Fruit fly (Drosophila melanogaster) whole organism, embryonic: ENCODE data around the gene Ugt316A1.

ENCODE experiments used
- Abd-B ChIP-seq: fragments of 200-800 bp; sonication (Bioruptor generic); optimal IDR thresholded peaks from 2 replicates; lab custom pipeline; 2018; ENCODE audit warnings: missing biosample characterization, mild to moderate bottlenecking, missing genetic modification characterization, moderate library complexity
- Adf1 ChIP-seq: fragments of 200-800 bp; sonication (Bioruptor generic); IDR thresholded peaks from 2 replicates; pipeline ENCODE4 v1.3.6; 2022; ENCODE audit warnings: missing biosample characterization, missing genetic modification characterization
- CG10147 ChIP-seq: fragments of 200-800 bp; sonication (Bioruptor generic); optimal IDR thresholded peaks from 2 replicates; lab custom pipeline; 2019; ENCODE audit warnings: missing biosample characterization, mild to moderate bottlenecking, missing genetic modification characterization, moderate library complexity
- CG10979 ChIP-seq: fragments of 200-800 bp; sonication (Bioruptor generic); optimal IDR thresholded peaks from 2 replicates; lab custom pipeline; 2018; ENCODE audit warnings: missing biosample characterization, mild to moderate bottlenecking, missing genetic modification characterization, moderate library complexity
- CG12071 ChIP-seq: fragments of 200-800 bp; sonication (Bioruptor generic); optimal IDR thresholded peaks from 3 replicates; lab custom pipeline; 2018; ENCODE audit warnings: missing biosample characterization, mild to moderate bottlenecking, missing genetic modification characterization
- CG12236 ChIP-seq: fragments of 200-800 bp; sonication (Bioruptor generic); optimal IDR thresholded peaks from 2 replicates; lab custom pipeline; 2016; ENCODE audit warnings: missing biosample characterization, missing genetic modification characterization
- CG13424 ChIP-seq: fragments of 200-800 bp; sonication (Bioruptor generic); optimal IDR thresholded peaks from 2 replicates; lab custom pipeline; 2019; ENCODE audit warnings: missing biosample characterization, mild to moderate bottlenecking, missing genetic modification characterization, moderate library complexity
- CG14710 ChIP-seq: fragments of 200-800 bp; sonication (Bioruptor generic); optimal IDR thresholded peaks from 3 replicates; lab custom pipeline; 2019; ENCODE audit warnings: missing biosample characterization, mild to moderate bottlenecking, missing genetic modification characterization, moderate library complexity
- CG14860 ChIP-seq: fragments of 200-800 bp; sonication (Bioruptor generic); IDR thresholded peaks from 3 replicates; pipeline ENCODE4 v1.3.6; 2022; ENCODE audit warnings: missing biosample characterization, missing genetic modification characterization; ENCODE audit not compliant: partially characterized antibody
- CG17568 ChIP-seq: fragments of 200-800 bp; sonication (Bioruptor generic); optimal IDR thresholded peaks from 2 replicates; lab custom pipeline; 2018; ENCODE audit warnings: missing biosample characterization, mild to moderate bottlenecking, missing genetic modification characterization, moderate library complexity
- CG17802 ChIP-seq: fragments of 200-800 bp; sonication (Bioruptor generic); optimal IDR thresholded peaks from 2 replicates; lab custom pipeline; 2018; ENCODE audit warnings: missing biosample characterization, mild to moderate bottlenecking, missing genetic modification characterization, moderate library complexity
- CG1832 ChIP-seq: fragments of 200-800 bp; sonication (Bioruptor generic); optimal IDR thresholded peaks from 2 replicates; lab custom pipeline; 2017; ENCODE audit warnings: missing biosample characterization, mild to moderate bottlenecking, missing genetic modification characterization, inconsistent platforms
- CG18476 ChIP-seq: fragments of 200-800 bp; sonication (Bioruptor generic); optimal IDR thresholded peaks from 2 replicates; lab custom pipeline; 2016; ENCODE audit warnings: missing biosample characterization, mild to moderate bottlenecking, missing genetic modification characterization
- CG31224 ChIP-seq: fragments of 200-800 bp; sonication (Bioruptor generic); IDR thresholded peaks from 2 replicates; pipeline ENCODE4 v1.3.6; 2022; ENCODE audit warnings: missing biosample characterization, missing genetic modification characterization
- CG34422 ChIP-seq: fragments of 200-800 bp; sonication (Bioruptor generic); IDR thresholded peaks from 3 replicates; pipeline ENCODE4 v1.3.6; 2022; ENCODE audit warnings: missing biosample characterization, missing genetic modification characterization
- CG6854 ChIP-seq: fragments of 200-800 bp; sonication (Bioruptor generic); optimal IDR thresholded peaks from 3 replicates; lab custom pipeline; 2017; ENCODE audit warnings: missing biosample characterization, mild to moderate bottlenecking, missing genetic modification characterization
- CG7786 ChIP-seq: fragments of 200-800 bp; sonication (Bioruptor generic); optimal IDR thresholded peaks from 2 replicates; lab custom pipeline; 2016; ENCODE audit warnings: missing biosample characterization, missing genetic modification characterization
- CG8290 ChIP-seq, 3 experiments: fragments of 200-800 bp; sonication (Bioruptor generic); optimal IDR thresholded peaks; 2 replicates each; lab custom pipeline; 2016 to 2019; ENCODE audit warnings: missing biosample characterization in 3 of 3, missing genetic modification characterization in 3 of 3, mild to moderate bottlenecking in 2 of 3, moderate library complexity in 1 of 3
- CG8359 ChIP-seq: fragments of 200-800 bp; sonication (Bioruptor generic); optimal IDR thresholded peaks from 2 replicates; lab custom pipeline; 2017; ENCODE audit warnings: missing biosample characterization, mild to moderate bottlenecking, missing genetic modification characterization, borderline replicate concordance
- Camta ChIP-seq: fragments of 200-800 bp; sonication (Bioruptor generic); optimal IDR thresholded peaks from 2 replicates; lab custom pipeline; 2016; ENCODE audit warnings: missing biosample characterization, missing genetic modification characterization
- Dbx ChIP-seq: fragments of 200-800 bp; sonication (Bioruptor generic); IDR thresholded peaks from 3 replicates; pipeline ENCODE4 v1.3.6; 2022; ENCODE audit warnings: missing biosample characterization, missing genetic modification characterization
- Ets97D ChIP-seq: fragments of 200-800 bp; sonication (Bioruptor generic); optimal IDR thresholded peaks from 3 replicates; lab custom pipeline; 2016; ENCODE audit warnings: missing biosample characterization, missing genetic modification characterization
- HLH54F ChIP-seq: fragments of 200-800 bp; sonication (Bioruptor generic); optimal IDR thresholded peaks from 3 replicates; lab custom pipeline; 2016; ENCODE audit warnings: missing biosample characterization, missing genetic modification characterization
- Jarid2 ChIP-seq: fragments of 200-800 bp; sonication (Bioruptor generic); optimal IDR thresholded peaks from 3 replicates; lab custom pipeline; 2017; ENCODE audit warnings: mild to moderate bottlenecking, missing biosample characterization, missing genetic modification reagents, missing genetic modification characterization
- Kr ChIP-seq: fragments of 200-800 bp; sonication (Bioruptor generic); optimal IDR thresholded peaks from 2 replicates; lab custom pipeline; 2017; ENCODE audit warnings: missing biosample characterization, mild to moderate bottlenecking, missing genetic modification characterization
- Lim3 ChIP-seq: fragments of 200-800 bp; sonication (Bioruptor generic); IDR thresholded peaks from 2 replicates; pipeline ENCODE4 v1.3.6; 2022; ENCODE audit warnings: missing biosample characterization, missing genetic modification characterization
- MBD-R2 ChIP-seq: fragments of 200-800 bp; sonication (Bioruptor generic); IDR thresholded peaks from 2 replicates; pipeline ENCODE4 v1.3.6; 2022; ENCODE audit warnings: missing biosample characterization, missing genetic modification characterization
- MESR4 ChIP-seq: fragments of 200-800 bp; sonication (Bioruptor generic); optimal IDR thresholded peaks from 2 replicates; lab custom pipeline; 2018; ENCODE audit warnings: missing biosample characterization, mild to moderate bottlenecking, missing genetic modification characterization, moderate library complexity
- Meics ChIP-seq: fragments of 200-800 bp; sonication (Bioruptor generic); optimal IDR thresholded peaks from 2 replicates; lab custom pipeline; 2017; ENCODE audit warnings: missing biosample characterization, mild to moderate bottlenecking, missing genetic modification characterization
- Nf-YC ChIP-seq: fragments of 200-800 bp; optimal IDR thresholded peaks from 3 replicates; lab custom pipeline; 2019; ENCODE audit warnings: missing biosample characterization, mild to moderate bottlenecking, missing genetic modification characterization, moderate library complexity
- Pdp1 ChIP-seq, 2 experiments: fragments of 200-800 bp; sonication (Bioruptor generic); optimal IDR thresholded peaks; 3 replicates each; lab custom pipeline; 2016; ENCODE audit warnings: missing biosample characterization in 2 of 2, missing genetic modification characterization in 2 of 2, mild to moderate bottlenecking in 1 of 2, moderate library complexity in 1 of 2
- Poxn ChIP-seq: fragments of 200-800 bp; sonication (Bioruptor generic); IDR thresholded peaks from 2 replicates; pipeline ENCODE4 v1.3.6; 2022; ENCODE audit warnings: missing biosample characterization, missing genetic modification characterization
- Sox102F ChIP-seq: fragments of 200-800 bp; sonication (Bioruptor generic); optimal IDR thresholded peaks from 2 replicates; lab custom pipeline; 2018; ENCODE audit warnings: missing biosample characterization, mild to moderate bottlenecking, missing genetic modification characterization, moderate library complexity
- Sry-δ ChIP-seq: fragments of 200-800 bp; sonication (Bioruptor generic); optimal IDR thresholded peaks from 2 replicates; lab custom pipeline; 2016; ENCODE audit warnings: missing biosample characterization, missing genetic modification characterization
- Xrp1 ChIP-seq: fragments of 200-800 bp; sonication (Bioruptor generic); IDR thresholded peaks from 2 replicates; pipeline ENCODE4 v1.3.6; 2022; ENCODE audit warnings: missing biosample characterization, missing genetic modification characterization
- bowl ChIP-seq: fragments of 200-800 bp; sonication (Bioruptor generic); IDR thresholded peaks from 2 replicates; pipeline ENCODE4 v1.3.6; 2022; ENCODE audit warnings: missing biosample characterization, missing genetic modification characterization
- dpn ChIP-seq, 2 experiments: fragments of 200-800 bp; sonication (Bioruptor generic); optimal IDR thresholded peaks; 3 replicates each; lab custom pipeline; 2016; ENCODE audit warnings: missing biosample characterization in 2 of 2, missing genetic modification characterization in 2 of 2
- esg ChIP-seq: fragments of 200-800 bp; sonication (Bioruptor generic); conservative IDR thresholded peaks from 2 replicates; pipeline ENCODE4 v1.3.6; 2022; ENCODE audit warnings: missing biosample characterization, missing genetic modification characterization
- grau ChIP-seq: fragments of 200-800 bp; optimal IDR thresholded peaks from 3 replicates; lab custom pipeline; 2019; ENCODE audit warnings: missing biosample characterization, mild to moderate bottlenecking, missing genetic modification characterization, moderate library complexity
- jing ChIP-seq: fragments of 200-800 bp; sonication (Bioruptor generic); optimal IDR thresholded peaks from 2 replicates; lab custom pipeline; 2018; ENCODE audit warnings: missing biosample characterization, mild to moderate bottlenecking, missing genetic modification characterization
- klu ChIP-seq: fragments of 200-800 bp; sonication (Bioruptor generic); IDR thresholded peaks from 2 replicates; pipeline ENCODE4 v1.3.6; 2022; ENCODE audit warnings: missing biosample characterization, missing genetic modification characterization
- luna ChIP-seq: fragments of 200-800 bp; sonication (Bioruptor generic); optimal IDR thresholded peaks from 2 replicates; lab custom pipeline; 2016; ENCODE audit warnings: missing biosample characterization, missing genetic modification characterization
- nerfin-1 ChIP-seq: fragments of 200-800 bp; sonication (Bioruptor generic); optimal IDR thresholded peaks from 3 replicates; lab custom pipeline; 2019; ENCODE audit warnings: missing biosample characterization, mild to moderate bottlenecking, missing genetic modification characterization, moderate library complexity
- pho ChIP-seq: fragments of 200-800 bp; sonication (Bioruptor generic); optimal IDR thresholded peaks from 2 replicates; lab custom pipeline; 2016; ENCODE audit warnings: missing biosample characterization, missing genetic modification characterization
- pzg ChIP-seq: fragments of 200-800 bp; sonication (Bioruptor generic); optimal IDR thresholded peaks from 3 replicates; lab custom pipeline; 2018; ENCODE audit warnings: missing biosample characterization, mild to moderate bottlenecking, missing genetic modification characterization, moderate library complexity
- ranshi ChIP-seq: fragments of 200-800 bp; sonication (Bioruptor generic); IDR thresholded peaks from 2 replicates; pipeline ENCODE4 v1.3.6; 2022; ENCODE audit warnings: missing biosample characterization, missing genetic modification characterization
- schlank ChIP-seq: fragments of 200-800 bp; sonication (Bioruptor generic); optimal IDR thresholded peaks from 2 replicates; lab custom pipeline; 2018; ENCODE audit warnings: missing biosample characterization, mild to moderate bottlenecking, missing genetic modification characterization
- sens-2 ChIP-seq: fragments of 200-800 bp; sonication (Bioruptor generic); IDR thresholded peaks from 2 replicates; pipeline ENCODE4 v1.3.6; 2022; ENCODE audit warnings: missing biosample characterization, missing genetic modification characterization
- tin ChIP-seq: fragments of 200-800 bp; sonication (Bioruptor generic); optimal IDR thresholded peaks from 3 replicates; lab custom pipeline; 2016; ENCODE audit warnings: missing biosample characterization, missing genetic modification characterization
- zfh1 ChIP-seq: fragments of 200-800 bp; sonication (Bioruptor generic); IDR thresholded peaks from 3 replicates; pipeline ENCODE4 v1.3.6; 2022; ENCODE audit warnings: missing biosample characterization, missing genetic modification characterization

Gene Ugt316A1

dm6 chr3L:19042501-19042900 is 20.1 kb downstream of the Ugt316A1 start:
- TF ChIP-seq CG10979 (tag; lab: Kevin White, UChicago) (peak; percentile 97), zfh1 (GFP tag; lab: Robert Waterston, UW) (peak; percentile 79), Meics (peak; percentile 70), tin (GFP tag; lab: Kevin White, UChicago) (peak; percentile 74), Abd-B (GFP tag; lab: Kevin White, UChicago) (peak; percentile 86), MBD-R2 (no peak), CG17568 (GFP tag; lab: Kevin White, UChicago) (peak; percentile 64), Dbx (GFP tag; lab: Robert Waterston, UW) (no peak), CG13424 (tag; lab: Kevin White, UChicago) (peak; percentile 89), CG14860 (GFP tag; lab: Robert Waterston, UW) (no peak), Poxn (GFP tag; lab: Robert Waterston, UW) (no peak), schlank (tag; lab: Kevin White, UChicago) (no peak), Lim3 (GFP tag; lab: Robert Waterston, UW) (no peak), klu (peak; percentile 56), pho (no peak), jing (GFP tag; lab: Kevin White, UChicago) (peak; percentile 49), ranshi (peak; percentile 64; the same call in 1 of the 2 replicates), CG12071 (GFP tag; lab: Kevin White, UChicago) (no peak), HLH54F (GFP tag; lab: Kevin White, UChicago) (no peak), Nf-YC (tag; lab: Kevin White, UChicago) (peak; percentile 54), CG8290 (GFP tag; optimal IDR thresholded peaks at IDR 0.05; lab: Kevin White, UChicago) (peak; percentile 87), CG8290 (tag; optimal IDR thresholded peaks at IDR 0.05; lab: Kevin White, UChicago) (peak in 1 of 2 experiments; percentile 70), CG17802 (peak; percentile 46), CG10147 (GFP tag; lab: Kevin White, UChicago) (peak; percentile 71), Kr (GFP tag; lab: Kevin White, UChicago) (no peak), luna (GFP tag; lab: Kevin White, UChicago) (no peak), Pdp1 (GFP tag; optimal IDR thresholded peaks at IDR 0.05; lab: Kevin White, UChicago) (peak; percentile 16 to 46), CG18476 (GFP tag; lab: Kevin White, UChicago) (peak; percentile 69), Xrp1 (GFP tag; lab: Robert Waterston, UW) (peak; percentile 90), MESR4 (peak; percentile 1), Adf1 (GFP tag; lab: Robert Waterston, UW) (no peak), Sry-δ (GFP tag; lab: Kevin White, UChicago) (no peak), CG31224 (no peak; the same call in 1 of the 2 replicates), grau (peak; percentile 89), Jarid2 (GFP tag; lab: Kevin White, UChicago) (peak; percentile 62), Ets97D (peak; percentile 24), Camta (GFP tag; lab: Kevin White, UChicago) (peak; percentile 45), nerfin-1 (peak; percentile 87), CG34422 (GFP tag; lab: Robert Waterston, UW) (peak; percentile 67), CG6854 (GFP tag; lab: Kevin White, UChicago) (peak; percentile 24), CG1832 (GFP tag; lab: Kevin White, UChicago) (no peak), CG7786 (GFP tag; lab: Kevin White, UChicago) (no peak), pzg (GFP tag; lab: Kevin White, UChicago) (no peak), dpn (GFP tag; optimal IDR thresholded peaks at IDR 0.05; lab: Kevin White, UChicago) (peak in 1 of 2 experiments; percentile 67), CG14710 (peak; percentile 96), bowl (GFP tag; lab: Robert Waterston, UW) (no peak), CG8359 (GFP tag; lab: Kevin White, UChicago) (peak; percentile 75), Sox102F (GFP tag; lab: Kevin White, UChicago) (peak; percentile 91), CG12236 (GFP tag; lab: Kevin White, UChicago) (no peak), sens-2 (GFP tag; lab: Robert Waterston, UW) (peak; percentile 59; the same call in 1 of the 2 replicates), esg (GFP tag; lab: Robert Waterston, UW) (peak; percentile 72)
